Worm (Caenorhabditis elegans) whole organism, L4/young adult: ENCODE results near the gene tmc-2.

Source experiments
- W03F9.2 ChIP-seq: fragments of 150-350 bp; optimal IDR thresholded peaks from 2 replicates; lab custom pipeline; 2014; ENCODE audit warnings: missing biosample characterization, missing genetic modification characterization
- dao-5 ChIP-seq: sonication (generic microtip); optimal IDR thresholded peaks from 2 replicates; lab custom pipeline; 2016; ENCODE audit warnings: missing genotype, missing genetic modification characterization, moderate library complexity, missing compliant biosample characterization
- him-1 ChIP-seq: sonication (generic microtip); optimal IDR thresholded peaks from 2 replicates; lab custom pipeline; 2016; ENCODE audit warnings: missing genotype, missing genetic modification reagents, missing genetic modification characterization, missing compliant biosample characterization

DNA sequence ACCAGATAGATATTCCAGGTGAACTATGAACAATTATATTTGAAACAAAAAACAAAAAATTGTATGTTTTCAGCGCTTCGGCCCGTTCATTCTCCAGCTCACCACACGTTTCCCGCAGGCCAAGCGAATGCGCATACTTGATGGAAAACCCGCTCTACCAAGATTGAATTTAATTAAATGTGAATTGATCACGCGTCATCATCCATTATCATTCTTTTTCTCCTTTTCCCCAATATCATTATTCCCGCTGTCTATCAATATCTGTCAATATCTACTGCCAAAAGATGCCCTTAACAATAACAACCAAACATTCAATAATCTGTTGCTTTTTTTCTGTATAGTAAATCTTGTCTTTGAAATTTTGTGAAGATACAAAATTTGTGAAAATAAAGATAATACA lies 32.7 kb downstream of the tmc-2 start:
- no peak for TF ChIP-seq W03F9.2 (tag; lab: Kevin White, UChicago)
- no peak for TF ChIP-seq dao-5 (tag; lab: Kevin White, UChicago)
- TF ChIP-seq him-1 = no peak
